Worm (Caenorhabditis elegans) whole organism, midembryonic: ENCODE data around the gene cnt-1.

Experiments
- cog-1 ChIP-seq: sonication (generic microtip); optimal IDR thresholded peaks from 2 replicates; lab custom pipeline; 2016; ENCODE audit warnings: missing genetic modification characterization, missing compliant biosample characterization
- ztf-23 ChIP-seq: fragments of 200-800 bp; sonication (Bioruptor generic); IDR thresholded peaks from 2 replicates; pipeline ENCODE4 v1.3.6; 2022; ENCODE audit warnings: missing genetic modification reagents, missing genetic modification characterization, missing compliant biosample characterization

ce11 chrII:12062521-12062920, 26.1 kb downstream of the cnt-1 start, which contains the start of gene arrd-7:
- no peak for TF ChIP-seq ztf-23 (GFP tag; lab: Robert Waterston, UW)
- no peak for TF ChIP-seq cog-1 (tag; lab: Kevin White, UChicago)
